Worm (Caenorhabditis elegans) whole organism, L1 larva: Measurements from ENCODE around the gene C34C6.10.

Experiments used
- ama-1 ChIP-seq: fragments of 150-350 bp; optimal IDR thresholded peaks from 2 replicates; lab custom pipeline; 2014
- blmp-1 ChIP-seq: fragments of 150-350 bp; optimal IDR thresholded peaks from 2 replicates; lab custom pipeline; 2014; ENCODE audit warnings: missing biosample characterization, missing genetic modification characterization
- ceh-90 ChIP-seq: sonication (generic microtip); optimal IDR thresholded peaks from 2 replicates; lab custom pipeline; 2016; ENCODE audit warnings: missing genetic modification characterization, missing compliant biosample characterization
- egl-13 ChIP-seq: sonication (generic microtip); optimal IDR thresholded peaks from 2 replicates; lab custom pipeline; 2016; ENCODE audit warnings: missing genotype, missing genetic modification reagents, missing genetic modification characterization, missing compliant biosample characterization
- egl-27 ChIP-seq, 2 experiments: fragments of 150-350 bp in 1 of 2; sonication (generic microtip); optimal IDR thresholded peaks; 3 replicates each; lab custom pipeline; 2017 to 2018; ENCODE audit warnings: missing biosample characterization in 2 of 2, missing genetic modification characterization in 2 of 2, missing genetic modification reagents in 2 of 2
- lsy-2 ChIP-seq, 2 experiments: fragments of 150-350 bp; optimal IDR thresholded peaks; 2 replicates each; lab custom pipeline; 2014; ENCODE audit warnings: missing biosample characterization in 2 of 2, missing genetic modification characterization in 2 of 2
- nhr-11 ChIP-seq: fragments of 150-350 bp; optimal IDR thresholded peaks from 2 replicates; lab custom pipeline; 2014; ENCODE audit warnings: missing biosample characterization, missing genetic modification characterization
- nhr-20 ChIP-seq: sonication (generic microtip); optimal IDR thresholded peaks from 2 replicates; lab custom pipeline; 2016; ENCODE audit warnings: mild to moderate bottlenecking, missing genetic modification characterization, missing compliant biosample characterization
- nhr-28 ChIP-seq: fragments of 150-350 bp; optimal IDR thresholded peaks from 2 replicates; lab custom pipeline; 2014; ENCODE audit warnings: missing biosample characterization, missing genetic modification characterization
- pqm-1 ChIP-seq: sonication (generic microtip); optimal IDR thresholded peaks from 3 replicates; lab custom pipeline; 2017; ENCODE audit warnings: missing biosample characterization, missing genetic modification characterization
- snpc-4 ChIP-seq: fragments of 150-350 bp; optimal IDR thresholded peaks from 2 replicates; lab custom pipeline; 2014; ENCODE audit warnings: missing biosample characterization, missing genetic modification characterization
- unc-130 ChIP-seq: fragments of 150-350 bp; optimal IDR thresholded peaks from 2 replicates; lab custom pipeline; 2017; ENCODE audit warnings: missing biosample characterization, missing genetic modification characterization, inconsistent platforms
- ztf-11 ChIP-seq, 2 experiments: sonication (generic microtip); optimal IDR thresholded peaks; 2 replicates each; lab custom pipeline; 2016 to 2017; ENCODE audit warnings: missing genetic modification characterization in 2 of 2, missing biosample characterization in 1 of 2, missing compliant biosample characterization in 1 of 2

ce11 chrII:8726700-8727099, 31.0 kb upstream of the C34C6.10 start, which contains the start of gene T01B7.9:
- no peak for TF ChIP-seq ama-1 (lab: Kevin White, UChicago)
- TF ChIP-seq unc-130 = no peak
- TF ChIP-seq lsy-2 (tag; optimal IDR thresholded peaks at IDR 0.05; lab: Kevin White, UChicago) = no peak
- TF ChIP-seq egl-13 = no peak
- no peak for TF ChIP-seq nhr-11 (tag; lab: Kevin White, UChicago)
- no peak for TF ChIP-seq pqm-1 (tag; lab: Kevin White, UChicago)
- no peak for TF ChIP-seq snpc-4 (tag; lab: Kevin White, UChicago)
- TF ChIP-seq ceh-90 (tag; lab: Kevin White, UChicago) = no peak
- no peak for TF ChIP-seq egl-27 (tag; optimal IDR thresholded peaks at IDR 0.05; lab: Kevin White, UChicago)
- no peak for TF ChIP-seq blmp-1 (tag; lab: Kevin White, UChicago)
- no peak for TF ChIP-seq ztf-11 (tag; optimal IDR thresholded peaks at IDR 0.05; lab: Kevin White, UChicago)
- TF ChIP-seq nhr-28 (tag; lab: Kevin White, UChicago) = no peak
- TF ChIP-seq nhr-20 = no peak
